Fruit fly (Drosophila melanogaster) whole organism, prepupa: Measurements from ENCODE around the gene CG12502.

Experiments used
- CG34406 ChIP-seq: fragments of 200-800 bp; sonication (Bioruptor generic); optimal IDR thresholded peaks from 3 replicates; lab custom pipeline; 2016; ENCODE audit warnings: missing biosample characterization, missing genetic modification characterization
- Hr38 ChIP-seq: sonication (Bioruptor generic); optimal IDR thresholded peaks from 2 replicates; lab custom pipeline; 2016; ENCODE audit warnings: missing biosample characterization, missing genetic modification characterization
- Sox102F ChIP-seq: fragments of 200-800 bp; sonication (Bioruptor generic); optimal IDR thresholded peaks from 2 replicates; lab custom pipeline; 2016; ENCODE audit warnings: missing biosample characterization, mild to moderate bottlenecking, missing genetic modification characterization
- pdm3 ChIP-seq: fragments of 200-800 bp; sonication (Bioruptor generic); optimal IDR thresholded peaks from 3 replicates; lab custom pipeline; 2016; ENCODE audit warnings: missing biosample characterization, missing genetic modification characterization

DNA sequence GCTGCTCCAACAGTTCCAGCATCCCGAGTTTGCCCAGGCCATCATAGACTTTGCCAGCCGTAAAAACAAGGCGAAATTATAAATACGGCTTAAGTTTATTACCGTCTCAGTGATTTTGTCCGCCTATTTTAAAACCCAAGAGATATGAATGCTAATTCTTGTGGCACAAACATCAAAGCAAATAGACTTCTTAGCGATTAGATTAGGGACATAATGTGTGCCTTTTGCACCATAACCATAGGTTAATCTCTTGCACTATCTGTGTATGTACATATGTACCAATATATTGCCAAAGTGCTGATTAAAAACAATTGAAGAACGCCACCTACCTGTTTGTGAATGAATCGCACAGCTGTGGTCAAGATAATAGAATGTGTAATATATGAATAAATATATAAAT, 12.9 kb upstream of the CG12502 start:
- TF ChIP-seq Sox102F: no peak
- TF ChIP-seq CG34406 (GFP tag; lab: Kevin White, UChicago): no peak
- no peak for TF ChIP-seq pdm3 (GFP tag; lab: Kevin White, UChicago)
- TF ChIP-seq Hr38: no peak
